Worm (Caenorhabditis elegans) whole organism, L1 larva: ENCODE results near the gene chtb-3.

Experiments
- ama-1 ChIP-seq: fragments of 150-350 bp; optimal IDR thresholded peaks from 2 replicates; lab custom pipeline; 2014
- ces-1 ChIP-seq: fragments of 150-350 bp; optimal IDR thresholded peaks from 2 replicates; lab custom pipeline; 2014; ENCODE audit warnings: missing biosample characterization, missing genetic modification reagents, missing genetic modification characterization
- lin-13 ChIP-seq: fragments of 150-350 bp; optimal IDR thresholded peaks from 2 replicates; lab custom pipeline; 2014; ENCODE audit warnings: missing biosample characterization, missing genetic modification reagents, missing genetic modification characterization
- nhr-19 ChIP-seq: fragments of 200-800 bp; sonication (Bioruptor generic); conservative IDR thresholded peaks from 2 replicates; pipeline ENCODE4 v1.3.6; 2022; ENCODE audit warnings: missing genetic modification characterization, missing compliant biosample characterization
- nhr-20 ChIP-seq: sonication (generic microtip); optimal IDR thresholded peaks from 2 replicates; lab custom pipeline; 2016; ENCODE audit warnings: mild to moderate bottlenecking, missing genetic modification characterization, missing compliant biosample characterization
- pag-3 ChIP-seq: sonication (generic microtip); optimal IDR thresholded peaks from 2 replicates; lab custom pipeline; 2017; ENCODE audit warnings: missing genetic modification characterization, mild to moderate bottlenecking, missing compliant biosample characterization, antibody characterized with exemption, borderline replicate concordance; ENCODE audit not compliant: insufficient read depth
- unc-30 ChIP-seq: sonication (generic microtip); optimal IDR thresholded peaks from 2 replicates; lab custom pipeline; 2017; ENCODE audit warnings: missing biosample characterization, missing genetic modification characterization
- unc-86 ChIP-seq: sonication (generic microtip); optimal IDR thresholded peaks from 2 replicates; lab custom pipeline; 2016; ENCODE audit warnings: missing genetic modification characterization, missing compliant biosample characterization

DNA sequence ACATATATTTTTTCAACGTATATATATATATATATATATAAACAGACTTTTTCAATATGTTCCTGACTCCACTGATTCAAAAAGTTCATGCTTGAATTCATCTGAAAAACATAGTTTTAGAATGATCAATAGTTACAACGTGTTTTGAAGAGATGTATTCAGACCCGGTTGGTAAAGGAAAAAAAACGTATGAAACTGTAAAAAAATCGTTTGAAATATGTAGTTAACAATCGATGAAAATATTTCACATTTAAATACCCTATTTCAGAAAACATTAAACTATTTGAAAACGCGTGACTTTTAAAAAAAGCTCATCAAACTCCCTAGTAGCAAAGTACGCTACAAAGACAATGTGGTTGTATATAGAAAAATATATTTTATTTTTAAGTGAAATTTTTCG, 41.2 kb upstream of the chtb-3 start, which contains the start of gene C03B1.14:
- TF ChIP-seq pag-3 (tag; lab: Kevin White, UChicago) (no peak), lin-13 (GFP tag; lab: Kevin White, UChicago) (no peak), unc-86 (tag; lab: Kevin White, UChicago) (no peak), ces-1 (GFP tag; lab: Kevin White, UChicago) (no peak), nhr-19 (GFP tag; lab: Robert Waterston, UW) (no peak), ama-1 (lab: Kevin White, UChicago) (no peak), nhr-20 (no peak), unc-30 (tag; lab: Kevin White, UChicago) (no peak)
